Worm (Caenorhabditis elegans) whole organism, mixed stage, embryonic: ENCODE results near the gene Y60A3A.23.

Experiments used
- blmp-1 ChIP-seq: fragments of 150-350 bp; optimal IDR thresholded peaks from 2 replicates; lab custom pipeline; 2014; ENCODE audit warnings: missing biosample characterization, missing genetic modification characterization
- ces-1 ChIP-seq: fragments of 150-350 bp; optimal IDR thresholded peaks from 2 replicates; lab custom pipeline; 2014; ENCODE audit warnings: missing biosample characterization, missing genetic modification reagents, missing genetic modification characterization
- elt-1 ChIP-seq: sonication (generic microtip); optimal IDR thresholded peaks from 2 replicates; lab custom pipeline; 2017; ENCODE audit warnings: missing genetic modification characterization, mild to moderate bottlenecking, missing compliant biosample characterization, antibody characterized with exemption, moderate library complexity, borderline replicate concordance; ENCODE audit not compliant: insufficient read depth
- elt-3 ChIP-seq: fragments of 150-350 bp; optimal IDR thresholded peaks from 2 replicates; lab custom pipeline; 2014; ENCODE audit warnings: missing biosample characterization, missing genetic modification characterization
- lin-32 ChIP-seq: fragments of 200-800 bp; sonication (Bioruptor generic); optimal IDR thresholded peaks from 2 replicates; lab custom pipeline; 2018; ENCODE audit warnings: mild to moderate bottlenecking, missing genetic modification characterization, missing compliant biosample characterization
- lsy-2 ChIP-seq: fragments of 150-350 bp; optimal IDR thresholded peaks from 2 replicates; lab custom pipeline; 2014; ENCODE audit warnings: missing biosample characterization, missing genetic modification characterization
- nhr-12 ChIP-seq: fragments of 150-350 bp; optimal IDR thresholded peaks from 2 replicates; lab custom pipeline; 2014; ENCODE audit warnings: missing biosample characterization, missing genetic modification characterization
- nhr-28 ChIP-seq: fragments of 150-350 bp; optimal IDR thresholded peaks from 2 replicates; lab custom pipeline; 2014; ENCODE audit warnings: missing biosample characterization, missing genetic modification characterization
- pha-4 ChIP-seq: fragments of 150-350 bp; optimal IDR thresholded peaks from 2 replicates; lab custom pipeline; 2018; ENCODE audit warnings: missing biosample characterization, missing genetic modification reagents, missing genetic modification characterization
- snpc-4 ChIP-seq: fragments of 150-350 bp; optimal IDR thresholded peaks from 2 replicates; lab custom pipeline; 2014; ENCODE audit warnings: missing biosample characterization, missing genetic modification characterization
- tbx-8 ChIP-seq: fragments of 200-800 bp; sonication (Bioruptor generic); optimal IDR thresholded peaks from 2 replicates; lab custom pipeline; 2018; ENCODE audit warnings: mild to moderate bottlenecking, missing genetic modification characterization, moderate library complexity, missing compliant biosample characterization
- unc-120 ChIP-seq: sonication (generic microtip); optimal IDR thresholded peaks from 2 replicates; lab custom pipeline; 2017; ENCODE audit warnings: missing genetic modification characterization, missing compliant biosample characterization; ENCODE audit not compliant: poor library complexity, severe bottlenecking
- unc-62 ChIP-seq: fragments of 150-350 bp; optimal IDR thresholded peaks from 2 replicates; lab custom pipeline; 2014; ENCODE audit warnings: missing biosample characterization, missing genetic modification reagents, missing genetic modification characterization
- ztf-11 ChIP-seq: fragments of 150-350 bp; optimal IDR thresholded peaks from 2 replicates; lab custom pipeline; 2014; ENCODE audit warnings: missing biosample characterization, missing genetic modification characterization

DNA sequence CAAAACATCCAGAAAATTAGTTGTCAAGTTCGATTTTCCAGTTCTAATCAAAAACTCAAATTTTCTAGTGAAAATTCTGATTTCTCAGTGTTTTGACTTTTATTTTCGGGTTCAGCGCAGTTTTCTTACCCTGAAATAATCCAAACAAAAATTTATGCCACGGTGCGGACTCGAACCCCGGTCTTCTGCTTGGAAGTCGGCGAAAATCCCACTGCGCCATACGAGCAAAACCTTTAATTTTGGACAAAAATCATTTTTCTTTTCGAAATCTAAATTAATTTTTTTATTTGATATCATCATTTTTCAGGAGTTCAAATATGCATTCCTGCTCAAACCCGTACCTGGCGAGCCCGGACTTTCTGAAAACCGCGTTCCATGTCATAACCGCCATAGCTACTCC, 41.5 kb downstream of the Y60A3A.23 start, which contains the start of gene srh-233:
- no peak for TF ChIP-seq ces-1
- no peak for TF ChIP-seq lsy-2 (tag; lab: Kevin White, UChicago)
- TF ChIP-seq ztf-11 (tag; lab: Kevin White, UChicago) = no peak
- no peak for TF ChIP-seq elt-3 (tag; lab: Kevin White, UChicago)
- no peak for TF ChIP-seq elt-1 (tag; lab: Kevin White, UChicago)
- no peak for TF ChIP-seq unc-62
- TF ChIP-seq nhr-12 (tag; lab: Kevin White, UChicago) = no peak
- TF ChIP-seq lin-32 = no peak
- TF ChIP-seq pha-4 (tag; lab: Kevin White, UChicago) = no peak
- TF ChIP-seq tbx-8 (GFP tag; lab: Kevin White, UChicago) = no peak
- TF ChIP-seq nhr-28 (tag; lab: Kevin White, UChicago) = no peak
- TF ChIP-seq unc-120 (tag; lab: Kevin White, UChicago) = no peak
- TF ChIP-seq blmp-1 (tag; lab: Kevin White, UChicago) = no peak
- TF ChIP-seq snpc-4 (tag; lab: Kevin White, UChicago) = no peak
